Fruit fly (Drosophila melanogaster): ENCODE measurements around the gene CG3558.

The CG3558 gene

dm6 chr2L:3012780-3013179 is 20.1 kb downstream of the CG3558 start (continued):
- TF ChIP-seq dmrt11E (tag; optimal IDR thresholded peaks at IDR 0.05) (peak; percentile 49), Drgx (GFP tag; IDR thresholded peaks at IDR 0.05) (peak; percentile 76), bab2 (GFP tag; optimal IDR thresholded peaks at IDR 0.05) (no peak), D19B (GFP tag; optimal IDR thresholded peaks at IDR 0.05) (no peak), yki (optimal IDR thresholded peaks at IDR 0.05) (no peak), CG5180 (GFP tag; optimal IDR thresholded peaks at IDR 0.05) (no peak), CG6683 (GFP tag; optimal IDR thresholded peaks at IDR 0.05) (no peak), CG14667 (GFP tag; IDR thresholded peaks at IDR 0.05) (no peak), CG9215 (GFP tag; IDR thresholded peaks at IDR 0.05) (no peak), Bdp1 (GFP tag; optimal IDR thresholded peaks at IDR 0.05) (no peak), CG14710 (tag; optimal IDR thresholded peaks at IDR 0.05) (peak; percentile 34), D (optimal IDR thresholded peaks at IDR 0.05) (no peak), D (GFP tag; optimal IDR thresholded peaks at IDR 0.05) (peak; percentile 9), ttk (GFP tag; IDR thresholded peaks at IDR 0.05) (0 out of 2 replicates have a peak, but pooled peaks have one; percentile 23), run (tag; optimal IDR thresholded peaks at IDR 0.05) (no peak), Atf-2 (GFP tag; optimal IDR thresholded peaks at IDR 0.05) (no peak), ERR (GFP tag; optimal IDR thresholded peaks at IDR 0.05) (no peak), CG11247 (GFP tag; IDR thresholded peaks at IDR 0.05) (no peak), CG9817 (tag; optimal IDR thresholded peaks at IDR 0.05) (no peak), Sox100B (GFP tag; optimal IDR thresholded peaks at IDR 0.05) (no peak), inv (GFP tag; IDR thresholded peaks at IDR 0.05; ENCODE audit: partially characterized antibody) (no peak), sr (GFP tag; IDR thresholded peaks at IDR 0.05) (no peak), pzg (GFP tag; optimal IDR thresholded peaks at IDR 0.05) (no peak), CG8089 (GFP tag; optimal IDR thresholded peaks at IDR 0.05) (no peak), CG15601 (tag; optimal IDR thresholded peaks at IDR 0.05) (no peak), gce (GFP tag; IDR thresholded peaks at IDR 0.05) (0 out of 3 replicates have a peak, but pooled peaks have one; percentile 29), CG12391 (tag; optimal IDR thresholded peaks at IDR 0.05) (peak; percentile 18), al (GFP tag; IDR thresholded peaks at IDR 0.05) (no peak), CG1647 (GFP tag; optimal IDR thresholded peaks at IDR 0.05) (peak; percentile 7), CG12942 (GFP tag; optimal IDR thresholded peaks at IDR 0.05) (no peak), Blimp-1 (GFP tag; optimal IDR thresholded peaks at IDR 0.05) (peak; percentile 37), Aef1 (GFP tag; IDR thresholded peaks at IDR 0.05) (0 out of 3 replicates have a peak, but pooled peaks have one; percentile 16), Ptx1 (GFP tag; IDR thresholded peaks at IDR 0.05) (peak; percentile 33; the same call in 1 of the 2 replicates), prd (optimal IDR thresholded peaks at IDR 0.05) (no peak), prd (GFP tag; IDR thresholded peaks at IDR 0.05) (peak; percentile 55; the same call in 1 of the 3 replicates), CG4820 (GFP tag; optimal IDR thresholded peaks at IDR 0.05) (peak; percentile 4), Xbp1 (GFP tag; optimal IDR thresholded peaks at IDR 0.05) (peak; percentile 42), CG7928 (GFP tag; optimal IDR thresholded peaks at IDR 0.05) (no peak), CG18262 (tag; optimal IDR thresholded peaks at IDR 0.05) (peak; percentile 42), Rfx (GFP tag; IDR thresholded peaks at IDR 0.05) (peak; percentile 47), stc (GFP tag; IDR thresholded peaks at IDR 0.05) (peak; percentile 33; the same call in 1 of the 2 replicates), HLH3B (GFP tag; IDR thresholded peaks at IDR 0.05) (peak; percentile 50), Ets65A (GFP tag) (peak; percentile 41), en (GFP tag; optimal IDR thresholded peaks at IDR 0.05) (no peak), wdn (GFP tag; IDR thresholded peaks at IDR 0.05) (no peak), CG10267 (tag; optimal IDR thresholded peaks at IDR 0.05) (peak; percentile 13), CG13424 (tag; optimal IDR thresholded peaks at IDR 0.05) (peak; percentile 28), ci (GFP tag; IDR thresholded peaks at IDR 0.05) (peak; percentile 65; the same call in 1 of the 3 replicates), nom (GFP tag; optimal IDR thresholded peaks at IDR 0.05) (no peak), slbo (GFP tag; IDR thresholded peaks at IDR 0.05) (peak; percentile 49), CG12104 (GFP tag; optimal IDR thresholded peaks at IDR 0.05) (no peak), CG15479 (GFP tag; optimal IDR thresholded peaks at IDR 0.05) (no peak)
